Worm (Caenorhabditis elegans): ENCODE results near the gene fipr-29.

fipr-29 gene

ce11 chrIII:3063565-3063964, 3.4 kb upstream of the fipr-29 start:
- TF ChIP-seq lir-3 (tag; optimal IDR thresholded peaks at IDR 0.05; ENCODE audit: poor library complexity) (no peak), hlh-17 (GFP tag; optimal IDR thresholded peaks at IDR 0.05; ENCODE audit: borderline replicate concordance) (no peak), ets-5 (GFP tag; IDR thresholded peaks at IDR 0.05) (no peak), xbp-1 (tag; optimal IDR thresholded peaks at IDR 0.05) (no peak), unc-62 (GFP tag; optimal IDR thresholded peaks at IDR 0.05) (no peak), sup-37 (GFP tag; optimal IDR thresholded peaks at IDR 0.05) (no peak), lin-15B (tag; optimal IDR thresholded peaks at IDR 0.05) (no peak), pag-3 (tag; optimal IDR thresholded peaks at IDR 0.05; ENCODE audit: borderline replicate concordance, insufficient read depth) (no peak), C04F5.9 (tag; optimal IDR thresholded peaks at IDR 0.05) (no peak), mab-9 (GFP tag; IDR thresholded peaks at IDR 0.05) (no peak), grh-1 (GFP tag; IDR thresholded peaks at IDR 0.05) (no peak), lsy-2 (tag; optimal IDR thresholded peaks at IDR 0.05) (no peak), irx-1 (tag; optimal IDR thresholded peaks at IDR 0.05) (no peak), lin-35 (GFP tag; optimal IDR thresholded peaks at IDR 0.05) (no peak), swsn-7 (tag; optimal IDR thresholded peaks at IDR 0.05) (no peak), zag-1 (tag; optimal IDR thresholded peaks at IDR 0.05) (no peak)

- TF ChIP-seq F16B12.6 (tag; optimal IDR thresholded peaks at IDR 0.05) (no peak), nhr-71 (tag; optimal IDR thresholded peaks at IDR 0.05) (no peak), nhr-77 (tag; optimal IDR thresholded peaks at IDR 0.05) (no peak), ets-5 (GFP tag; IDR thresholded peaks at IDR 0.05) (no peak), lir-3 (tag; optimal IDR thresholded peaks at IDR 0.05; ENCODE audit: poor library complexity) (no peak), fkh-4 (tag; optimal IDR thresholded peaks at IDR 0.05; ENCODE audit: borderline replicate concordance) (no peak), zip-4 (GFP tag; optimal IDR thresholded peaks at IDR 0.05) (no peak), tlp-1 (tag; optimal IDR thresholded peaks at IDR 0.05) (no peak), pax-3 (tag; optimal IDR thresholded peaks at IDR 0.05) (no peak), vab-15 (tag; optimal IDR thresholded peaks at IDR 0.05) (no peak), nhr-84 (tag; optimal IDR thresholded peaks at IDR 0.05) (no peak), skn-1 (tag; optimal IDR thresholded peaks at IDR 0.05) (no peak), mab-9 (GFP tag; IDR thresholded peaks at IDR 0.05) (no peak), C04F5.9 (tag; optimal IDR thresholded peaks at IDR 0.05) (no peak), ceh-63 (GFP tag; optimal IDR thresholded peaks at IDR 0.05) (no peak), sox-4 (tag; optimal IDR thresholded peaks at IDR 0.05) (no peak), efl-1 (optimal IDR thresholded peaks at IDR 0.05) (no peak), efl-1 (GFP tag; optimal IDR thresholded peaks at IDR 0.05 in 1 of 2) (no peak)
Observed at ce11 chrIII:3063084-3063483, 2.9 kb upstream of the fipr-29 start.

DNA sequence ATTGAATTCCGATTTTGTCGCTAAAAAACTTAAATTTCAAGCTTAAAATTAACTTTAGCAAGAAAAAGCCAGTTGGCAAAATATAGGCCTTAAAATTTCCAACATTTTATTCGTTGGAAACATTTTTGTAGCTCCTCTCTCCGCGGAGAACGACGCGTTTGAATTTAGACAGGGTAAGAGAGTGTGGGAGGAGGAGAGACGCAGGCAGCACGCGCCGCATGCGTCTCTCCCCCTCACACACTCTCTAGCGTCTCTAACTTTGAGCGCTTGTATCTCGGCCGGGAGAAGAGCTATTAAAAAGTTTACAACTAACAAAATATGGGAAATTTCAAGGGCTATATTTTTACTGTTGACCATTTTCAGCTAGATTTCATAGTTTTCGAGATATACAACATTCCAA, 1.1 kb upstream of the fipr-29 start:
- TF ChIP-seq pag-3 (tag; optimal IDR thresholded peaks at IDR 0.05; ENCODE audit: borderline replicate concordance, insufficient read depth), result no peak
- TF ChIP-seq alr-1 (tag; optimal IDR thresholded peaks at IDR 0.05; ENCODE audit: borderline replicate concordance), result no peak
- TF ChIP-seq lsy-2 (tag; optimal IDR thresholded peaks at IDR 0.05), result no peak
- TF ChIP-seq lin-15B (tag; optimal IDR thresholded peaks at IDR 0.05), result no peak
- TF ChIP-seq nhr-84 (tag; optimal IDR thresholded peaks at IDR 0.05), result no peak
- TF ChIP-seq fos-1 (tag; optimal IDR thresholded peaks at IDR 0.05), result no peak
- TF ChIP-seq ceh-88 (GFP tag; IDR thresholded peaks at IDR 0.05), result no peak
- no peak for TF ChIP-seq sup-37 (GFP tag; optimal IDR thresholded peaks at IDR 0.05)

DNA sequence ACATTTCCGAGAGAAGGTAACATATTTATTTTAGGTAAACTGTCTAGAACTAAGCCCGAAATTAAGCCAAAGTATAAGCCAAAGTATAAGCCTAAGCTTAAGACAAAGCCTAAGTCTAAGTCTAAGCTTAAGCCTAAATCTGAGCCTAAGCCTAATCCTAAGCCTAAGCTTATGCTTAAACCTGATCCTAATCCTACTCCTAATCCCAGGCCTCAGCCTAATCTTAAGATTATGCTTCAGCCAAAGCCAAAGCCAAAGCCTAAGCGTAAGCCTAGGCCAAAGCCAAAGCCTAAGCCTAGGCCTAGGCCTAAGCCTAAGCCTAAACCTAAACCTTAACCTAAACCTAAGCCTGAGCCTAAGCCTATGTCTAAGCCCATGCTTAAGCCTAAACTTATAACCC, 4.3 kb downstream of the fipr-29 start:
- no peak for TF ChIP-seq dsc-1 (tag; optimal IDR thresholded peaks at IDR 0.05)
- no peak for TF ChIP-seq lin-15B (tag; optimal IDR thresholded peaks at IDR 0.05)
- TF ChIP-seq ztf-11 (tag; optimal IDR thresholded peaks at IDR 0.05), result no peak
- no peak for TF ChIP-seq aly-2 (tag; optimal IDR thresholded peaks at IDR 0.05)
- TF ChIP-seq F16B12.6 (tag; optimal IDR thresholded peaks at IDR 0.05), result no peak
- TF ChIP-seq Y116A8C.19 (tag; optimal IDR thresholded peaks at IDR 0.05; ENCODE audit: borderline replicate concordance), result no peak
- TF ChIP-seq tlp-1 (tag; optimal IDR thresholded peaks at IDR 0.05), result no peak
- TF ChIP-seq ceh-8 (GFP tag; optimal IDR thresholded peaks at IDR 0.05), result no peak
- TF ChIP-seq ceh-88 (GFP tag; IDR thresholded peaks at IDR 0.05), result no peak
- TF ChIP-seq lin-14 (GFP tag; optimal IDR thresholded peaks at IDR 0.05), result no peak
- no peak for TF ChIP-seq lin-39 (tag; optimal IDR thresholded peaks at IDR 0.05)
- TF ChIP-seq nhr-11 (tag; optimal IDR thresholded peaks at IDR 0.05), result no peak
